Worm (Caenorhabditis elegans): ENCODE data around the gene rabr-1.

DNA sequence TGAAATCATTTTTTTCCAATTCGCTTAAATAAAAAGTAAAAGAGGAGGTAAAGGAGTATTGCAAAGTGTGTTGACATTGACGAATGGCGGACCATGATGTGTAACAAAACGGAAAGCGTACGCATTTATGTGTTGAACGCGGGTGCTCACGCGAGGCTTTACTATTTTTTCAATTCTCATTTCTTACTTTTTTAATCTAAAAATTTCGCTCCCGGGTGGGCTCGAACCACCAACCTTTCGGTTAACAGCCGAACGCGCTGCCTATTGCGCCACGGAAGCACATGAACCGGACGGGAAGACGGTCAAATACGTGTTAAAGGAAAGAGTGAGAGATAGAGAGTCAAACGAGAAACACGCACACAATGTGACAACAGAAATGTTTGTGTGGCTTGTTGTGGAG lies 53.3 kb downstream of the rabr-1 start:
- TF ChIP-seq F26F4.8 (GFP tag; conservative IDR thresholded peaks at IDR 0.05): peak; percentile 77; the same call in 1 of the 2 replicates
- TF ChIP-seq D1046.2 (GFP tag; IDR thresholded peaks at IDR 0.05): no peak
- no peak for TF ChIP-seq nhr-237 (tag; optimal IDR thresholded peaks at IDR 0.05)
